Fruit fly (Drosophila melanogaster) whole organism, pupa: ENCODE data around the gene cpo.
A peak's percentile ranks its signal among the peaks of the same experiment; 100 is the strongest.

ENCODE experiments used
- CG10348 ChIP-seq: fragments of 200-800 bp; sonication (Bioruptor generic); IDR thresholded peaks from 2 replicates; pipeline ENCODE4 v1.3.6; 2022; ENCODE audit warnings: missing biosample characterization, missing genetic modification characterization
- CG12605 ChIP-seq: fragments of 200-800 bp; sonication (Bioruptor generic); IDR thresholded peaks from 2 replicates; pipeline ENCODE4 v1.3.6; 2022; ENCODE audit warnings: missing biosample characterization, missing genetic modification characterization
- CG13204 ChIP-seq: fragments of 200-800 bp; sonication (Bioruptor generic); optimal IDR thresholded peaks from 2 replicates; lab custom pipeline; 2018; ENCODE audit warnings: missing biosample characterization, mild to moderate bottlenecking, missing genetic modification characterization, moderate library complexity
- CG14655 ChIP-seq: fragments of 200-800 bp; sonication (Bioruptor generic); optimal IDR thresholded peaks from 3 replicates; lab custom pipeline; 2017; ENCODE audit warnings: mild to moderate bottlenecking, missing biosample characterization, missing genetic modification reagents, missing genetic modification characterization
- CG15710 ChIP-seq: fragments of 200-800 bp; sonication (Bioruptor generic); optimal IDR thresholded peaks from 2 replicates; lab custom pipeline; 2018; ENCODE audit warnings: missing biosample characterization, mild to moderate bottlenecking, missing genetic modification characterization, moderate library complexity
- CG17806 ChIP-seq: fragments of 200-800 bp; sonication (Bioruptor generic); optimal IDR thresholded peaks from 2 replicates; lab custom pipeline; 2018; ENCODE audit warnings: missing biosample characterization, mild to moderate bottlenecking, missing genetic modification characterization, moderate library complexity
- CG32121 ChIP-seq: fragments of 200-800 bp; sonication (Bioruptor generic); IDR thresholded peaks from 2 replicates; pipeline ENCODE4 v1.3.6; 2022; ENCODE audit warnings: missing biosample characterization, missing genetic modification characterization
- CG34367 ChIP-seq: fragments of 200-800 bp; sonication (Bioruptor generic); optimal IDR thresholded peaks from 2 replicates; lab custom pipeline; 2018; ENCODE audit warnings: missing biosample characterization, mild to moderate bottlenecking, missing genetic modification characterization
- CG4496 ChIP-seq: fragments of 200-800 bp; sonication (Bioruptor generic); IDR thresholded peaks from 3 replicates; pipeline ENCODE4 v1.3.6; 2022; ENCODE audit warnings: missing biosample characterization, missing genetic modification characterization
- CG8159 ChIP-seq: fragments of 200-800 bp; sonication (Bioruptor generic); optimal IDR thresholded peaks from 3 replicates; lab custom pipeline; 2018; ENCODE audit warnings: missing biosample characterization, mild to moderate bottlenecking, missing genetic modification characterization, moderate library complexity
- CG8301 ChIP-seq: fragments of 200-800 bp; sonication (Bioruptor generic); optimal IDR thresholded peaks from 2 replicates; lab custom pipeline; 2018; ENCODE audit warnings: missing biosample characterization, mild to moderate bottlenecking, missing genetic modification characterization
- CG9948 ChIP-seq: fragments of 200-800 bp; sonication (Bioruptor generic); optimal IDR thresholded peaks from 2 replicates; lab custom pipeline; 2018; ENCODE audit warnings: missing biosample characterization, mild to moderate bottlenecking, missing genetic modification characterization, moderate library complexity
- D1 ChIP-seq: fragments of 200-800 bp; sonication (Bioruptor generic); optimal IDR thresholded peaks from 2 replicates; lab custom pipeline; 2018; ENCODE audit warnings: missing biosample characterization, mild to moderate bottlenecking, missing genetic modification characterization, moderate library complexity
- EcR ChIP-seq: fragments of 200-800 bp; sonication (Bioruptor generic); optimal IDR thresholded peaks from 3 replicates; lab custom pipeline; 2019; ENCODE audit warnings: missing biosample characterization, missing genetic modification characterization, mild to moderate bottlenecking, moderate library complexity, missing genetic modification reagents
- Ets98B ChIP-seq: fragments of 200-800 bp; sonication (Bioruptor generic); IDR thresholded peaks from 2 replicates; pipeline ENCODE4 v1.3.6; 2022; ENCODE audit warnings: missing biosample characterization, missing genetic modification characterization
- Pif1A ChIP-seq: fragments of 200-800 bp; sonication (Bioruptor generic); optimal IDR thresholded peaks from 3 replicates; lab custom pipeline; 2016; ENCODE audit warnings: missing biosample characterization, missing genetic modification characterization
- Pif1B ChIP-seq: fragments of 200-800 bp; sonication (Bioruptor generic); optimal IDR thresholded peaks from 3 replicates; lab custom pipeline; 2016; ENCODE audit warnings: missing biosample characterization, missing genetic modification characterization
- Snoo ChIP-seq: fragments of 200-800 bp; sonication (Bioruptor generic); optimal IDR thresholded peaks from 3 replicates; lab custom pipeline; 2017; ENCODE audit warnings: missing biosample characterization, mild to moderate bottlenecking, missing genetic modification characterization, inconsistent platforms
- fd96Ca ChIP-seq: fragments of 200-800 bp; sonication (Bioruptor generic); IDR thresholded peaks from 3 replicates; pipeline ENCODE4 v1.3.6; 2022; ENCODE audit warnings: missing biosample characterization, missing genetic modification characterization
- gl ChIP-seq: fragments of 200-800 bp; sonication (Bioruptor generic); optimal IDR thresholded peaks from 2 replicates; lab custom pipeline; 2018; ENCODE audit warnings: missing biosample characterization, mild to moderate bottlenecking, missing genetic modification characterization
- rn ChIP-seq: fragments of 200-800 bp; sonication (Bioruptor generic); IDR thresholded peaks from 2 replicates; pipeline ENCODE4 v1.3.6; 2022; ENCODE audit warnings: missing biosample characterization, missing genetic modification characterization

cpo gene

DNA sequence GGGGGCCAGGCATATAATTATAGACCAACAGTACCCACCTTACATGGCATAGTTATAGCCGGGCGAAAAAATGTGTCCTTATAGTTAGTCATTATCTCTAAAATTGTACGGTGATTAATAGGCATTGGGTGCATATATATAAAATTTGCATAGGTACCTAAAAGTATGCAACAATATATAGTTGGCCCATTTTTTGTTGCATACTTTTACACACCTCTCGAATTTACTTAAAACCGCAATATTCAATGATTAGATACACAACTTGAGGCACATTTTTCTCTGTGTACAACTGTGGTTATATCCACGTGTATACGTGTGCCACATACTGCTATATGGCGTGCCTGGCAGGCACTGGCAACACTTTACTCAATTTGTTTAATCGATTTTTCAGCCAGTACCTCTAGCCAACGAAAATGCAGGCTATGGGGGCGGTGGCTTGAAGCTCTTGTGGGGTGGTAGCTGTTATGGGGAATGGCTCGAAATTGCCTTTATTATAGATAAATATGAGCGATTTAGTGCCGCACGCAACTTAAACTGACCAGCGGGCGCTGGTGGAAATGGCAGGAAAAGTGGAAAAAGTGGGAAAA, 13.1 kb downstream of the cpo start:
- TF ChIP-seq rn (no peak), D1 (tag; lab: Kevin White, UChicago) (no peak), CG8301 (tag; lab: Kevin White, UChicago) (no peak), CG14655 (GFP tag; lab: Kevin White, UChicago) (no peak), Pif1A (GFP tag; lab: Kevin White, UChicago) (no peak), CG10348 (GFP tag; lab: Robert Waterston, UW) (no peak), CG32121 (no peak), Pif1B (no peak), CG8159 (no peak), CG34367 (tag; lab: Kevin White, UChicago) (no peak), CG12605 (GFP tag; lab: Robert Waterston, UW) (no peak), CG13204 (no peak), fd96Ca (GFP tag; lab: Robert Waterston, UW) (no peak), CG17806 (tag; lab: Kevin White, UChicago) (no peak), Snoo (tag; lab: Kevin White, UChicago) (no peak), EcR (no peak), CG9948 (no peak)

DNA sequence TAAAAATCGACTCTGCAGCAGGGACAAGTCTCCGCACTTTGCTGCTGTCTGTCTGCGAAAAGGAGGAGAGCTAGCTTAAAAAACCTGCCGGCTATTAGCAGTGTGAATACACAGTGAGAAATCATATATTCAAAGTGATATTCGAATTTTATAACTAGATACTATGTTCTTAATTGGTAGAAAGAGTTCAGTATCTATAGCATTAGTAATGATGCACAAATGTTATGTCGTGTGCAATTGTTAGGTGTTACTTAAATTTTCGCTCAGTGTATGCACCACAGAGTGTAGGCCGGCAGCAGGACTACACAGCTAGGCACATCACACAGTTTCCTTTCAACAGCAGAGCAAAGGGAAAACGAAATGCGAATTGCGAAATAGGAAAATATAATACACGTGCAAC, 15.1 kb downstream of the cpo start:
- TF ChIP-seq Pif1B (no peak), CG10348 (GFP tag; lab: Robert Waterston, UW) (no peak), CG8159 (peak; percentile 36), EcR (no peak), rn (no peak), CG14655 (GFP tag; lab: Kevin White, UChicago) (peak; percentile 26), Pif1A (GFP tag; lab: Kevin White, UChicago) (no peak), fd96Ca (GFP tag; lab: Robert Waterston, UW) (no peak), CG12605 (GFP tag; lab: Robert Waterston, UW) (no peak), Snoo (tag; lab: Kevin White, UChicago) (no peak), CG34367 (tag; lab: Kevin White, UChicago) (no peak), CG17806 (tag; lab: Kevin White, UChicago) (peak; percentile 7), gl (tag; lab: Kevin White, UChicago) (no peak), CG15710 (tag; lab: Kevin White, UChicago) (peak; percentile 1), Ets98B (GFP tag; lab: Robert Waterston, UW) (0 out of 2 replicates have a peak, but pooled peaks have one; percentile 12), CG32121 (0 out of 2 replicates have a peak, but pooled peaks have one; percentile 17), D1 (tag; lab: Kevin White, UChicago) (no peak), CG8301 (tag; lab: Kevin White, UChicago) (peak; percentile 31), CG4496 (GFP tag; lab: Robert Waterston, UW) (0 out of 3 replicates have a peak, but pooled peaks have one; percentile 38), CG9948 (peak; percentile 15), CG13204 (no peak)

DNA sequence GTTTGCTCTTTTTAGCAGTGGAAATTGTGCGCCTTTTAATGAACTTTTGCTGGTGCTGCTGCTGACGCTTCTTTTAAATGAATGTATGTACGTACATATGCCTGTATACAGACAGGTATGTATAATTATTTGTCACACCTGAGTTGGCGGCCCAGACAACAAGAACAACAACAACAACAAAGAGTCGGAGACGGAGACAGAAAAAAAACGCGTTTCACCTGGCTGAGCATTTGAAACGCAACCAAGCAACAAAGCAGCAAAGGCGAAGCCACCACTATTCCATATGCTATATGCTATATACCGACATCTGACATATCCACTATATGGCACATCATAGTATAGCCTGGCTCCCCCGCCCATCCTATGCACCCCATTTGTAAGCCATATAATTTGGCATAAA, 19.1 kb downstream of the cpo start:
- no peak for TF ChIP-seq Ets98B (GFP tag; lab: Robert Waterston, UW)
- TF ChIP-seq CG17806 (tag; lab: Kevin White, UChicago): no peak
- no peak for TF ChIP-seq fd96Ca (GFP tag; lab: Robert Waterston, UW)
- no peak for TF ChIP-seq CG8159

DNA sequence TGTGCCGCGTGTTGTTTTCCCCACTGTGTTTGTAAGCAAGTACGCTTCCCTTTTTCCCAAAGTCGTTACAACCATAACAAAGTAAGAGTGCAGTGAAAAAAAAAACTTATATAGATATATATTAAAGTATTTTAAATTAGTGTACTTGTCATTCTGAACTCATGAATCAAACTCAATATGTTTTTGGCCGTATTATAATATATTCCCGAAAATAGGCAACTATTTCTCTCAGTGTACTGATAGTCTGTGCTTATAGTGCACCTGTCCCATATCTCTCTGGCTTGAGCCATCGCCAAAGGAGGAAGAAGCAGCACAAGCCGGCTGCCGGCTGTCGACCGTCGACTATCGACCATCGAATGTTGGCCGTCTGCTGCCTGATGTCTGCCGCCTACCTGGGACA, 21.5 kb downstream of the cpo start:
- peak; percentile 56 for TF ChIP-seq CG9948
- TF ChIP-seq Ets98B (GFP tag; lab: Robert Waterston, UW): peak; percentile 42; the same call in 1 of the 2 replicates
- TF ChIP-seq CG17806 (tag; lab: Kevin White, UChicago): peak; percentile 55
- TF ChIP-seq CG13204: no peak
- TF ChIP-seq CG15710 (tag; lab: Kevin White, UChicago): peak; percentile 43
- peak; percentile 46 for TF ChIP-seq CG8159
- TF ChIP-seq D1 (tag; lab: Kevin White, UChicago): no peak
- peak; percentile 75; the same call in 2 of the 3 replicates for TF ChIP-seq CG4496 (GFP tag; lab: Robert Waterston, UW)
- TF ChIP-seq EcR: no peak
- TF ChIP-seq CG32121: no peak
- peak; percentile 14 for TF ChIP-seq CG34367 (tag; lab: Kevin White, UChicago)
- peak; percentile 53 for TF ChIP-seq Pif1B
- peak; percentile 73 for TF ChIP-seq CG8301 (tag; lab: Kevin White, UChicago)
- no peak for TF ChIP-seq CG10348 (GFP tag; lab: Robert Waterston, UW)
- TF ChIP-seq CG14655 (GFP tag; lab: Kevin White, UChicago): peak; percentile 88
- peak; percentile 23 for TF ChIP-seq Pif1A (GFP tag; lab: Kevin White, UChicago)
- peak; percentile 34; the same call in 1 of the 2 replicates for TF ChIP-seq rn
- TF ChIP-seq Snoo (tag; lab: Kevin White, UChicago): no peak
- TF ChIP-seq gl (tag; lab: Kevin White, UChicago): no peak
- peak; percentile 24; the same call in 1 of the 3 replicates for TF ChIP-seq fd96Ca (GFP tag; lab: Robert Waterston, UW)
- TF ChIP-seq CG12605 (GFP tag; lab: Robert Waterston, UW): peak; percentile 35; the same call in 1 of the 2 replicates

DNA sequence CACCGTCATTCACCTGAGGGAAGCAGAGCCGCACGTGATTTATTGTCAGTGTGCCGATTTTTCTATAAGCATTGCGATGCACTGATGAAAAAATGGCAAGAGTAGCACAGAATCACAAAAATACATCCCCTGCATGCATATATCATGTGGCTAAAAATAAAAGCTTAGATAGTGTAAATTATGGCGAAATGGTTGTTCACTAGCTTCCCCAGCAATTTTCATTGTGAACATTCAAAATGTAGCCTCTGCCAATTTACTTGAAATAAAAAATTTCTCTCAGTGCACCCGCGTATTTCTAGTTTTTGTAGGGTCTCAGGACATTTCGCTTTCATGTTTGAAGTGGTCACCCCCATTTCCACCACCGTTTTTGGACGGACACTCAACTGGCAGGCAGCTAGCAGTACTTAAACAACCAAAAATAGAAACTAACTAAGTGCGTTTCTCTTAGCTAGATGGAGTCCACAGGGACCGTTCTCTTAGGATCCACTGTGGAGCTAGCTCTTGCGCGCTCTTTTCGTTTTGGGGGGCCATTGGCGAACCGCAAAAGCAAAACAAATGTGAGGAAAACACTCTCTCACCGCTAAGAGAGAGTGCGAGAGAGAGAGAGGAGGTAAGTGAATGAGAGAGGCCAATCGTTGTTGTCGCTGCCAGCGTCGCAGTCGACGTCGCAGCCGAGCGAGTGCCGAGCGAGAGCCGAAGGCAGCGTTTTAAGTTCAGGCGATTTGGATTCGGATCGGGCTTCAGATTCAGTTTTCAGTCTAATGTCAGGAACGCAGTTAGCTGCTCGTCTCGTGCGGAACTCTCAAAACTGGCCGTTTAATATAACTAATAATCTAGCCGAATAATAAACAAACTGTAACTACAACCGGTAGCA, 24.0 kb downstream of the cpo start:
- TF ChIP-seq CG34367 (tag; lab: Kevin White, UChicago) (peak; percentile 24), EcR (no peak), CG10348 (GFP tag; lab: Robert Waterston, UW) (no peak), CG9948 (peak; percentile 69), Ets98B (GFP tag; lab: Robert Waterston, UW) (peak; percentile 53), rn (0 out of 2 replicates have a peak, but pooled peaks have one; percentile 15), CG15710 (tag; lab: Kevin White, UChicago) (peak; percentile 26), CG13204 (no peak), CG17806 (tag; lab: Kevin White, UChicago) (peak; percentile 31), fd96Ca (GFP tag; lab: Robert Waterston, UW) (peak; percentile 69; the same call in 2 of the 3 replicates), CG8301 (tag; lab: Kevin White, UChicago) (peak; percentile 82), CG4496 (GFP tag; lab: Robert Waterston, UW) (peak; percentile 74), Pif1B (no peak), CG32121 (peak; percentile 64), Snoo (tag; lab: Kevin White, UChicago) (no peak), Pif1A (GFP tag; lab: Kevin White, UChicago) (peak; percentile 47), D1 (tag; lab: Kevin White, UChicago) (no peak), gl (tag; lab: Kevin White, UChicago) (no peak), CG8159 (peak; percentile 46), CG14655 (GFP tag; lab: Kevin White, UChicago) (peak; percentile 90), CG12605 (GFP tag; lab: Robert Waterston, UW) (peak; percentile 18)
